Worm (Caenorhabditis elegans): Measurements from ENCODE around the gene F22E5.23.
A peak's percentile ranks its signal among the peaks of the same experiment; 100 is the strongest.
"Not testable (repeated sequence)": the region's sequence is repeated elsewhere in the genome, so short reads cannot be mapped to it uniquely, and the experiment has no call there.

The F22E5.23 gene

DNA sequence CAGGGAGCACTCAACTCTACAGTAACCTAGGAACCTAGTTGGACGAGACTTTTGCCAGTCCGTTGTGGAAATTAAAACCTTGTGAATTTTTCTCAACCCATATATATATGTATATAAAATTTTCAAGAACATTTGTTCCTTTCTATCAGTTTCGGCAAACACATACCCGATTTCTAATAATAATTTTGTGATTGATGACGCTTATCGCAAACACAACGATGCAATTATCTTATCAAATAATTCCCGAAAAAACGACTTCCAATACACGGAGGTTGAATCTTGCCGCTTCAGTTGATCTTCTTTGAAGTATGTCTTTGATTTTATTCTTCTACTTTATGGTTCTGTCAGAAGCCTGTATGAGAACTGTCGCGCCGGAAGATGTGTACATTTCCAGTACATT, 24.0 kb downstream of the F22E5.23 start, which contains the start of gene F22E5.2:
Gene F22E5.2, plus strand, starts transcription at position 301 of the 400 bp plus-strand sequence.
- TF ChIP-seq ceh-58 (GFP tag; IDR thresholded peaks at IDR 0.05); F39B2.1 (GFP tag; IDR thresholded peaks at IDR 0.05); snpc-4 (GFP tag; optimal IDR thresholded peaks at IDR 0.05); snpc-4 (tag; optimal IDR thresholded peaks at IDR 0.05): not testable (repeated sequence)

- TF ChIP-seq fkh-3 (tag; optimal IDR thresholded peaks at IDR 0.05) (no peak), ztf-18 (tag; optimal IDR thresholded peaks at IDR 0.05) (no peak), B0261.1 (tag; optimal IDR thresholded peaks at IDR 0.05) (no peak), F57A8.1 (GFP tag; optimal IDR thresholded peaks at IDR 0.05) (no peak)
These were observed 24.5 kb downstream of the F22E5.23 start, which contains the start of gene F22E5.22 for ce11 chrII:2665606-2666005. Gene F22E5.22, plus strand, starts transcription at chrII:2665906.

- TF ChIP-seq aptf-2 (GFP tag; conservative IDR thresholded peaks at IDR 0.05); zfh-2 (GFP tag; conservative IDR thresholded peaks at IDR 0.05); C17E4.6 (GFP tag; IDR thresholded peaks at IDR 0.05): not testable (repeated sequence)
These were observed 31.2 kb downstream of the F22E5.23 start, which contains the start of gene sri-57 for ce11 chrII:2672320-2672719. Gene sri-57, minus strand, starts transcription at chrII:2672420.

DNA sequence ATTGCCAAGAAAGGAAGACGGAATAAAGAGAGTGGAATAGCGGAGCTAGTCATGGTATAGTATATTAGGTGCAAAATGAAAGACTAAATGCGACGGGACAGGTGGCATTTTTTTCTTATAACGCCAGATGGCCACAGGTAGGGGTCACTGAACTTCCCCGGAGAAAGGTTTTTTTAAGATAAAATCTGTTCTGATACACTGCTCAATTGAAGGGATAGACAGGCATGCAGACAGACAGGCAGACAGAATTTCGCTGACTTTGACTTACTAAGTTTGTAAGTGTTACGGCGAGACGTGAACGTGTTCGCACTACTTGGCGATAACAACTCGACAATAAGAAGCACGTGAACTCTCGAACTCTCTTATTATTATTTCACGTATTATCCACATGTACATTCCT, 32.5 kb downstream of the F22E5.23 start, which contains the start of the genes F22E5.20 and F22E5.1:
Gene F22E5.20, minus strand, starts transcription at position 101 of the 400 bp plus-strand sequence.
Gene F22E5.1, plus strand, starts transcription at position 242 of the 400 bp plus-strand sequence.
- not testable (repeated sequence) for TF ChIP-seq Y56A3A.18 (GFP tag; IDR thresholded peaks at IDR 0.05); snpc-1.3 (tag; optimal IDR thresholded peaks at IDR 0.05; ENCODE audit: insufficient read depth); F33H1.4 (GFP tag; IDR thresholded peaks at IDR 0.05)

DNA sequence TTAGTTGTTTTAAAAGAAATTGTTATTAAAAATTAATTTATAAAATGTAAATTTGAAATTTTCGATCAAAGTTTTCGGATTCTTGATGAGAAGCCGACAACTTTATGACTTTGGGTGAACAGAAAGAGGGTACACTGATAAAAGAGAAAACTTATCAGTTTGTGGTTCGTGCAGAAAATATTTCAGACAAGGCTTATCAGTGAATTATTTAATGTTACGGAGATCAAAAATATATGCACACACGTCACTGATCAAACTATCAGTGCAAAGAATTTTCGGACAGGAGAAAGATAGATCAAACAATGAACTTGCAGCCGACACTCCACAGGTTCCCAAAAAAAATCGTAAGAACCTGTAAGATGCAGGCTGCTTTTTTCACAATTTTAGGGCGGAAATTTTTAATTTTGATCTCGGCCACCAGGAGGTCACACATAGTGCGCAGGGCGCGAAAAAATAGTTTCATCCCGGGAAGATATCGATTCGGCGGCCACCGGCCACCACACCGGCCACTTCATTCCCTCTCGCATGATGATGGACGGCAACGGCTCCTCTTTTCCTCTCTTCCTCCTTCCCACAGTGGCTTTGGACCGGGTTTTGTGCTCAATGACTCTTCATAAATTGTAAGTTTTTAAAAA, 36.6 kb downstream of the F22E5.23 start, which contains the start of gene F22E5.17:
Gene F22E5.17, plus strand, starts transcription at position 508 of the 635 bp plus-strand sequence.
- TF ChIP-seq unc-62 (GFP tag; optimal IDR thresholded peaks at IDR 0.05) (no peak), dox-1 (GFP tag; IDR thresholded peaks at IDR 0.05) (0 out of 2 replicates have a peak, but pooled peaks have one; percentile 17), madf-6 (GFP tag; IDR thresholded peaks at IDR 0.05) (peak; percentile 74), madf-8 (GFP tag; conservative IDR thresholded peaks at IDR 0.05) (peak; percentile 62), ekl-4 (GFP tag; IDR thresholded peaks at IDR 0.05) (0 out of 2 replicates have a peak, but pooled peaks have one; percentile 10), aptf-2 (GFP tag; conservative IDR thresholded peaks at IDR 0.05) (peak; percentile 77), gei-17 (GFP tag; optimal IDR thresholded peaks at IDR 0.05) (no peak), dpff-1 (tag; optimal IDR thresholded peaks at IDR 0.05) (no peak), nhr-80 (tag; optimal IDR thresholded peaks at IDR 0.05) (peak; percentile 84), F57C9.4 (tag; optimal IDR thresholded peaks at IDR 0.05) (no peak), efl-1 (GFP tag; optimal IDR thresholded peaks at IDR 0.05) (peak; percentile 63), fkh-3 (tag; optimal IDR thresholded peaks at IDR 0.05) (no peak), ztf-6 (GFP tag; IDR thresholded peaks at IDR 0.05) (no peak), atf-7 (tag; optimal IDR thresholded peaks at IDR 0.05) (peak; percentile 36), snpc-4 (GFP tag; optimal IDR thresholded peaks at IDR 0.05) (no peak), snpc-4 (tag; optimal IDR thresholded peaks at IDR 0.05) (peak in 1 of 4 experiments; percentile 36), bed-2 (GFP tag; IDR thresholded peaks at IDR 0.05) (no peak)

DNA sequence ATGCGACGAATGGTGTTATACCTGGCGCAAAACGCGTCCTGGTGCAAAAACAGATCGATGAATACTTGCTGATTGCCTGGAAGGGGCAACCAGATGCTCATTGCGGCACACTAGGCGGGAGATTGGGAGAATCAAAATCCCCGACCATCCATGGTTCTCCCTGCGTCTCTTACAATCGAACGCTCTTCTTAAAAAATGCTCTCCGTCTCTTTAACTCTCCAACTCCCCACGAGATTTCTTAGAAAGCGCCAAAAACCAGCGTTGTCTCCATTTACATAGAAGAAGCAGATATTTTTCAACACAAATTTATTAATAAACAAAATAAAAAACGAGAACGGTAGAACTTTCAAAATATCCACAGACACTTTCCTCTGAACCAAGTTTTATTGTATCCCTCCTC, 40.0 kb downstream of the F22E5.23 start, which contains the start of gene F34D6.1:
Gene F34D6.1, minus strand, starts transcription at position 101 of the 400 bp plus-strand sequence.
- TF ChIP-seq hrde-1 (tag; optimal IDR thresholded peaks at IDR 0.05; ENCODE audit: borderline replicate concordance) (no peak), xnd-1 (tag; optimal IDR thresholded peaks at IDR 0.05) (no peak), lin-54 (GFP tag; optimal IDR thresholded peaks at IDR 0.05) (no peak), B0019.2 (GFP tag; conservative IDR thresholded peaks at IDR 0.05) (no peak), F52B5.7 (tag; optimal IDR thresholded peaks at IDR 0.05) (no peak), nhr-27 (tag; optimal IDR thresholded peaks at IDR 0.05) (no peak)

All from whole organism, young adult.